Worm (Caenorhabditis elegans) whole organism, late embryonic: ENCODE results near the gene ckk-1.

Source experiments
- C08G9.2 ChIP-seq: sonication (generic microtip); optimal IDR thresholded peaks from 2 replicates; lab custom pipeline; 2016; ENCODE audit warnings: mild to moderate bottlenecking, missing genetic modification characterization, moderate library complexity, missing compliant biosample characterization
- F13H6.1 ChIP-seq: sonication (generic microtip); optimal IDR thresholded peaks from 2 replicates; lab custom pipeline; 2016; ENCODE audit warnings: missing genetic modification characterization, missing compliant biosample characterization
- ama-1 ChIP-seq: fragments of 150-350 bp; optimal IDR thresholded peaks from 2 replicates; lab custom pipeline; 2014
- ceh-34 ChIP-seq: sonication (generic microtip); optimal IDR thresholded peaks from 2 replicates; lab custom pipeline; 2016; ENCODE audit warnings: mild to moderate bottlenecking, missing genetic modification characterization, missing compliant biosample characterization
- dve-1 ChIP-seq: sonication (generic microtip); optimal IDR thresholded peaks from 2 replicates; lab custom pipeline; 2017; ENCODE audit warnings: antibody characterized with exemption, mild to moderate bottlenecking, missing genetic modification characterization, missing compliant biosample characterization
- fkh-6 ChIP-seq: sonication (generic microtip); optimal IDR thresholded peaks from 2 replicates; lab custom pipeline; 2016; ENCODE audit warnings: missing genetic modification characterization, missing compliant biosample characterization
- hlh-13 ChIP-seq: fragments of 200-800 bp; sonication (Bioruptor generic); optimal IDR thresholded peaks from 2 replicates; lab custom pipeline; 2018; ENCODE audit warnings: mild to moderate bottlenecking, missing genetic modification characterization, missing compliant biosample characterization
- lim-6 ChIP-seq: sonication (generic microtip); optimal IDR thresholded peaks from 2 replicates; lab custom pipeline; 2016; ENCODE audit warnings: missing genetic modification characterization, missing compliant biosample characterization
- nfya-1 ChIP-seq: sonication (generic microtip); optimal IDR thresholded peaks from 2 replicates; lab custom pipeline; 2017; ENCODE audit warnings: missing genetic modification characterization, mild to moderate bottlenecking, missing compliant biosample characterization, antibody characterized with exemption, moderate library complexity
- nhr-11 ChIP-seq: fragments of 150-350 bp; optimal IDR thresholded peaks from 2 replicates; lab custom pipeline; 2014; ENCODE audit warnings: missing biosample characterization, missing genetic modification characterization
- pqm-1 ChIP-seq: sonication (generic microtip); optimal IDR thresholded peaks from 2 replicates; lab custom pipeline; 2016; ENCODE audit warnings: missing genetic modification characterization, missing compliant biosample characterization

- TF ChIP-seq F13H6.1 (no peak), lim-6 (tag; lab: Kevin White, UChicago) (no peak), nhr-11 (tag; lab: Kevin White, UChicago) (no peak), nfya-1 (tag; lab: Kevin White, UChicago) (no peak), fkh-6 (tag; lab: Kevin White, UChicago) (no peak), ceh-34 (no peak), hlh-13 (GFP tag; lab: Kevin White, UChicago) (no peak), pqm-1 (tag; lab: Kevin White, UChicago) (no peak), ama-1 (no peak), C08G9.2 (no peak), dve-1 (no peak)
Measured at ce11 chrIII:5701491-5701890, 66.2 kb downstream of the ckk-1 start.
